Fruit fly (Drosophila melanogaster): Measurements from ENCODE around the gene CG1764.

CG1764 gene

DNA sequence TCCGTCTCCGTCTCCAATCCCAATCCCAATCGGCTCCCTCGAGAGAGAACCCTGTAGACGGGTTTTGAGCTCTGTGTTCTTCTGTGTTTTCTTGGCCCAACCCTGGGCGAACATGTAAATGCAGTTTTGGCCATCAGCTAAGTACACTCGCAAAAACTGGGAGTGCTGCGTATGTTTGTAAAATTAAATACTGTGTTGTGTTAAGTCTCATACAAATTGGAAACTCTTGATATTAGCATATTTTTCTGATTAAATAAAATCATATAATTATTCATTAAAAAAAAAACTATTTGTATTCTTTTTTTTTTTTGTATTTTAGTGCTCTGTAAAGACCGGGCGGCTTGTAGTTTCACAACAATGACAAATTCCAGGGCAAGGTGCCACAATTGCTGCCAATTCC, 56.4 kb downstream of the CG1764 start (continued):
- TF ChIP-seq Vsx2 (GFP tag; optimal IDR thresholded peaks at IDR 0.05; ENCODE audit: partially characterized antibody) = no peak
- TF ChIP-seq dsf (GFP tag; optimal IDR thresholded peaks at IDR 0.05; ENCODE audit: borderline replicate concordance) = no peak
- peak; percentile 64 for TF ChIP-seq fru (GFP tag; optimal IDR thresholded peaks at IDR 0.05)

Data from whole organism, wandering third instar larva.